Worm (Caenorhabditis elegans) whole organism, mixed stage, embryonic: Measurements from ENCODE around the gene F46C8.1.

Experiments used
- bed-3 ChIP-seq: fragments of 200-800 bp; sonication (Bioruptor generic); optimal IDR thresholded peaks from 3 replicates; lab custom pipeline; 2018; ENCODE audit warnings: mild to moderate bottlenecking, missing genetic modification characterization, moderate library complexity, missing compliant biosample characterization
- blmp-1 ChIP-seq: fragments of 150-350 bp; optimal IDR thresholded peaks from 2 replicates; lab custom pipeline; 2014; ENCODE audit warnings: missing biosample characterization, missing genetic modification characterization
- ceh-39 ChIP-seq: fragments of 150-350 bp; optimal IDR thresholded peaks from 2 replicates; lab custom pipeline; 2014; ENCODE audit warnings: missing biosample characterization, missing genetic modification characterization
- ceh-43 ChIP-seq: fragments of 200-800 bp; sonication (Bioruptor generic); optimal IDR thresholded peaks from 2 replicates; lab custom pipeline; 2018; ENCODE audit warnings: mild to moderate bottlenecking, missing genetic modification characterization, moderate library complexity, missing compliant biosample characterization
- ceh-83 ChIP-seq: fragments of 200-800 bp; sonication (Bioruptor generic); optimal IDR thresholded peaks from 2 replicates; lab custom pipeline; 2018; ENCODE audit warnings: mild to moderate bottlenecking, missing genetic modification characterization, missing compliant biosample characterization
- ces-1 ChIP-seq: fragments of 150-350 bp; optimal IDR thresholded peaks from 2 replicates; lab custom pipeline; 2014; ENCODE audit warnings: missing biosample characterization, missing genetic modification reagents, missing genetic modification characterization
- cnd-1 ChIP-seq: fragments of 200-800 bp; sonication (Bioruptor generic); optimal IDR thresholded peaks from 2 replicates; lab custom pipeline; 2018; ENCODE audit warnings: mild to moderate bottlenecking, missing genetic modification characterization, missing compliant biosample characterization
- drap-1 ChIP-seq: fragments of 200-800 bp; sonication (Bioruptor generic); optimal IDR thresholded peaks from 3 replicates; lab custom pipeline; 2018; ENCODE audit warnings: mild to moderate bottlenecking, missing genetic modification characterization, missing compliant biosample characterization
- elt-1 ChIP-seq: sonication (generic microtip); optimal IDR thresholded peaks from 2 replicates; lab custom pipeline; 2017; ENCODE audit warnings: missing genetic modification characterization, mild to moderate bottlenecking, missing compliant biosample characterization, antibody characterized with exemption, moderate library complexity, borderline replicate concordance; ENCODE audit not compliant: insufficient read depth
- elt-3 ChIP-seq: fragments of 150-350 bp; optimal IDR thresholded peaks from 2 replicates; lab custom pipeline; 2014; ENCODE audit warnings: missing biosample characterization, missing genetic modification characterization
- flh-1 ChIP-seq: fragments of 200-800 bp; sonication (Bioruptor generic); optimal IDR thresholded peaks from 2 replicates; lab custom pipeline; 2018; ENCODE audit warnings: mild to moderate bottlenecking, missing genetic modification characterization, moderate library complexity, missing compliant biosample characterization
- ham-2 ChIP-seq: fragments of 200-800 bp; sonication (Bioruptor generic); optimal IDR thresholded peaks from 2 replicates; lab custom pipeline; 2018; ENCODE audit warnings: mild to moderate bottlenecking, missing genetic modification characterization, missing compliant biosample characterization
- lin-13 ChIP-seq: fragments of 150-350 bp; optimal IDR thresholded peaks from 2 replicates; lab custom pipeline; 2014; ENCODE audit warnings: missing biosample characterization, missing genetic modification characterization
- lin-32 ChIP-seq: fragments of 200-800 bp; sonication (Bioruptor generic); optimal IDR thresholded peaks from 2 replicates; lab custom pipeline; 2018; ENCODE audit warnings: mild to moderate bottlenecking, missing genetic modification characterization, missing compliant biosample characterization
- lsy-2 ChIP-seq: fragments of 150-350 bp; optimal IDR thresholded peaks from 2 replicates; lab custom pipeline; 2014; ENCODE audit warnings: missing biosample characterization, missing genetic modification characterization
- mep-1 ChIP-seq: fragments of 150-350 bp; optimal IDR thresholded peaks from 2 replicates; lab custom pipeline; 2017; ENCODE audit warnings: missing biosample characterization, missing genetic modification reagents, missing genetic modification characterization, inconsistent platforms
- mls-2 ChIP-seq: sonication (generic microtip); optimal IDR thresholded peaks from 2 replicates; lab custom pipeline; 2016; ENCODE audit warnings: mild to moderate bottlenecking, missing genetic modification characterization, moderate library complexity, missing compliant biosample characterization
- nhr-12 ChIP-seq: fragments of 150-350 bp; optimal IDR thresholded peaks from 2 replicates; lab custom pipeline; 2014; ENCODE audit warnings: missing biosample characterization, missing genetic modification characterization
- nhr-2 ChIP-seq: fragments of 150-350 bp; optimal IDR thresholded peaks from 2 replicates; lab custom pipeline; 2014; ENCODE audit warnings: missing biosample characterization, missing genetic modification characterization
- nhr-237 ChIP-seq: fragments of 150-350 bp; optimal IDR thresholded peaks from 2 replicates; lab custom pipeline; 2014; ENCODE audit warnings: missing biosample characterization, missing genetic modification characterization
- nhr-28 ChIP-seq: fragments of 150-350 bp; optimal IDR thresholded peaks from 2 replicates; lab custom pipeline; 2014; ENCODE audit warnings: missing biosample characterization, missing genetic modification characterization
- nhr-76 ChIP-seq: sonication (generic microtip); optimal IDR thresholded peaks from 2 replicates; lab custom pipeline; 2017; ENCODE audit warnings: missing biosample characterization, missing genetic modification characterization
- pha-4 ChIP-seq: fragments of 150-350 bp; optimal IDR thresholded peaks from 2 replicates; lab custom pipeline; 2018; ENCODE audit warnings: missing biosample characterization, missing genetic modification reagents, missing genetic modification characterization
- snpc-4 ChIP-seq: fragments of 150-350 bp; optimal IDR thresholded peaks from 2 replicates; lab custom pipeline; 2014; ENCODE audit warnings: missing biosample characterization, missing genetic modification characterization
- sptf-1 ChIP-seq: sonication (generic microtip); optimal IDR thresholded peaks from 2 replicates; lab custom pipeline; 2017; ENCODE audit warnings: mild to moderate bottlenecking, missing genetic modification characterization, moderate library complexity, missing compliant biosample characterization
- tbx-8 ChIP-seq: fragments of 200-800 bp; sonication (Bioruptor generic); optimal IDR thresholded peaks from 2 replicates; lab custom pipeline; 2018; ENCODE audit warnings: mild to moderate bottlenecking, missing genetic modification characterization, moderate library complexity, missing compliant biosample characterization
- unc-120 ChIP-seq: sonication (generic microtip); optimal IDR thresholded peaks from 2 replicates; lab custom pipeline; 2017; ENCODE audit warnings: missing genetic modification characterization, missing compliant biosample characterization; ENCODE audit not compliant: poor library complexity, severe bottlenecking
- unc-62 ChIP-seq: fragments of 150-350 bp; optimal IDR thresholded peaks from 2 replicates; lab custom pipeline; 2014; ENCODE audit warnings: missing biosample characterization, missing genetic modification reagents, missing genetic modification characterization
- ztf-11 ChIP-seq: fragments of 150-350 bp; optimal IDR thresholded peaks from 2 replicates; lab custom pipeline; 2014; ENCODE audit warnings: missing biosample characterization, missing genetic modification characterization

Gene F46C8.1

ce11 chrX:7540033-7540432 lies 8.2 kb upstream of the F46C8.1 start, which contains the start of gene glb-16:
TSS of gene glb-16 (minus strand) at chrX:7540133.
- TF ChIP-seq unc-62 (GFP tag; lab: Kevin White, UChicago) (no peak), ceh-83 (GFP tag; lab: Kevin White, UChicago) (no peak), elt-1 (tag; lab: Kevin White, UChicago) (no peak), mls-2 (tag; lab: Kevin White, UChicago) (no peak), drap-1 (GFP tag; lab: Kevin White, UChicago) (no peak), unc-120 (tag; lab: Kevin White, UChicago) (no peak), snpc-4 (no peak)

- no peak for TF ChIP-seq nhr-76 (tag; lab: Kevin White, UChicago)
- TF ChIP-seq snpc-4, result no peak
- no peak for TF ChIP-seq pha-4
- no peak for TF ChIP-seq nhr-2 (tag; lab: Kevin White, UChicago)
- TF ChIP-seq blmp-1 (tag; lab: Kevin White, UChicago), result no peak
- TF ChIP-seq drap-1 (GFP tag; lab: Kevin White, UChicago), result no peak
- TF ChIP-seq flh-1 (GFP tag; lab: Kevin White, UChicago), result no peak
- TF ChIP-seq nhr-12 (tag; lab: Kevin White, UChicago), result no peak
Observed at ce11 chrX:7541078-7541477, 7.2 kb upstream of the F46C8.1 start.

ce11 chrX:7546509-7546908 lies 1.7 kb upstream of the F46C8.1 start, which contains the start of gene col-174:
TSS of gene col-174 (plus strand) at chrX:7546809.
- no peak for TF ChIP-seq lin-13 (tag; lab: Kevin White, UChicago)
- TF ChIP-seq ham-2 (GFP tag; lab: Kevin White, UChicago), result peak; percentile 12

- TF ChIP-seq ceh-39, result no peak
- no peak for TF ChIP-seq ceh-83 (GFP tag; lab: Kevin White, UChicago)
- no peak for TF ChIP-seq blmp-1 (tag; lab: Kevin White, UChicago)
- TF ChIP-seq flh-1 (GFP tag; lab: Kevin White, UChicago), result no peak
- no peak for TF ChIP-seq nhr-2 (tag; lab: Kevin White, UChicago)
- no peak for TF ChIP-seq tbx-8
- no peak for TF ChIP-seq elt-3
- TF ChIP-seq bed-3 (GFP tag; lab: Kevin White, UChicago), result no peak
- TF ChIP-seq nhr-237 (tag; lab: Kevin White, UChicago), result no peak
- TF ChIP-seq mls-2 (tag; lab: Kevin White, UChicago), result no peak
- no peak for TF ChIP-seq mep-1 (tag; lab: Kevin White, UChicago)
- TF ChIP-seq sptf-1, result no peak
- TF ChIP-seq snpc-4, result no peak
Observed at ce11 chrX:7547696-7548095, 562 bp upstream of the F46C8.1 start.

ce11 chrX:7550452-7550851 lies 2.2 kb downstream of the F46C8.1 start:
- TF ChIP-seq lsy-2 (no peak), lin-32 (GFP tag; lab: Kevin White, UChicago) (no peak), snpc-4 (no peak), ceh-43 (GFP tag; lab: Kevin White, UChicago) (no peak), unc-120 (tag; lab: Kevin White, UChicago) (no peak), ceh-39 (no peak), nhr-2 (tag; lab: Kevin White, UChicago) (no peak), cnd-1 (tag; lab: Kevin White, UChicago) (no peak), ceh-83 (GFP tag; lab: Kevin White, UChicago) (no peak)

ce11 chrX:7553331-7553730 lies 5.1 kb downstream of the F46C8.1 start:
- TF ChIP-seq ces-1, result no peak
- no peak for TF ChIP-seq mep-1 (tag; lab: Kevin White, UChicago)
- no peak for TF ChIP-seq nhr-28
- no peak for TF ChIP-seq flh-1 (GFP tag; lab: Kevin White, UChicago)
- no peak for TF ChIP-seq nhr-2 (tag; lab: Kevin White, UChicago)
- no peak for TF ChIP-seq mls-2 (tag; lab: Kevin White, UChicago)
- no peak for TF ChIP-seq pha-4
- no peak for TF ChIP-seq ztf-11
- TF ChIP-seq nhr-237 (tag; lab: Kevin White, UChicago), result no peak
- no peak for TF ChIP-seq bed-3 (GFP tag; lab: Kevin White, UChicago)
